Worm (Caenorhabditis elegans) whole organism, early embryonic: ENCODE measurements around the gene srx-92.

Experiments
- F13C5.2 ChIP-seq: sonication (generic microtip); optimal IDR thresholded peaks from 2 replicates; lab custom pipeline; 2017; ENCODE audit warnings: mild to moderate bottlenecking, missing genetic modification characterization, inconsistent platforms, missing compliant biosample characterization
- aly-1 ChIP-seq: sonication (generic microtip); optimal IDR thresholded peaks from 2 replicates; lab custom pipeline; 2016; ENCODE audit warnings: missing genetic modification characterization, missing compliant biosample characterization
- ama-1 ChIP-seq: fragments of 150-350 bp; optimal IDR thresholded peaks from 2 replicates; lab custom pipeline; 2014
- ceh-13 ChIP-seq: fragments of 200-800 bp; sonication (Bioruptor generic); optimal IDR thresholded peaks from 2 replicates; lab custom pipeline; 2018; ENCODE audit warnings: mild to moderate bottlenecking, missing genetic modification characterization, missing compliant biosample characterization
- ets-7 ChIP-seq: sonication (generic microtip); optimal IDR thresholded peaks from 2 replicates; lab custom pipeline; 2016; ENCODE audit warnings: missing genotype, missing genetic modification characterization, missing compliant biosample characterization
- flt-1 ChIP-seq: fragments of 200-800 bp; sonication (Bioruptor generic); IDR thresholded peaks from 2 replicates; pipeline ENCODE4 v1.3.6; 2022; ENCODE audit warnings: missing genetic modification characterization, missing compliant biosample characterization
- hmbx-1 ChIP-seq: sonication (generic microtip); optimal IDR thresholded peaks from 2 replicates; lab custom pipeline; 2016; ENCODE audit warnings: mild to moderate bottlenecking, missing genetic modification characterization, missing compliant biosample characterization
- hnd-1 ChIP-seq: sonication (generic microtip); optimal IDR thresholded peaks from 2 replicates; lab custom pipeline; 2016; ENCODE audit warnings: missing genetic modification characterization, missing compliant biosample characterization
- scrt-1 ChIP-seq: fragments of 200-800 bp; sonication (Bioruptor generic); IDR thresholded peaks from 2 replicates; pipeline ENCODE4 v1.3.6; 2022; ENCODE audit warnings: missing genetic modification characterization, missing compliant biosample characterization
- sea-1 ChIP-seq: fragments of 200-800 bp; sonication (Bioruptor generic); conservative IDR thresholded peaks from 2 replicates; pipeline ENCODE4 v1.3.6; 2022; ENCODE audit warnings: missing genetic modification characterization, missing compliant biosample characterization
- tbx-11 ChIP-seq: fragments of 200-800 bp; sonication (Bioruptor generic); IDR thresholded peaks from 2 replicates; pipeline ENCODE4 v1.3.6; 2022; ENCODE audit warnings: missing genetic modification characterization, missing compliant biosample characterization
- tbx-37 ChIP-seq: fragments of 200-800 bp; sonication (Bioruptor generic); conservative IDR thresholded peaks from 2 replicates; pipeline ENCODE4 v1.3.6; 2022; ENCODE audit warnings: missing genetic modification reagents, missing genetic modification characterization, missing compliant biosample characterization
- tra-4 ChIP-seq: sonication (generic microtip); optimal IDR thresholded peaks from 2 replicates; lab custom pipeline; 2017; ENCODE audit warnings: missing genetic modification characterization, missing compliant biosample characterization

- TF ChIP-seq ama-1 (lab: Kevin White, UChicago) (no peak), hmbx-1 (tag; lab: Kevin White, UChicago) (no peak), tra-4 (no peak), hnd-1 (tag; lab: Kevin White, UChicago) (no peak), sea-1 (no peak), tbx-11 (GFP tag; lab: Robert Waterston, UW) (no peak), tbx-37 (GFP tag; lab: Robert Waterston, UW) (no peak), flt-1 (no peak), ets-7 (tag; lab: Kevin White, UChicago) (no peak), F13C5.2 (no peak), scrt-1 (no peak), aly-1 (tag; lab: Kevin White, UChicago) (no peak), ceh-13 (GFP tag; lab: Kevin White, UChicago) (no peak)
Observed at ce11 chrV:7357132-7357531, 31.9 kb upstream of the srx-92 start, which contains the start of gene C03G6.6.
